Worm (Caenorhabditis elegans) whole organism, young adult: Measurements from ENCODE around the gene F18H3.4.
A peak's percentile ranks its signal among the peaks of the same experiment; 100 is the strongest.

ENCODE experiments used
- B0336.3 ChIP-seq: fragments of 200-800 bp; sonication (Bioruptor generic); IDR thresholded peaks from 2 replicates; pipeline ENCODE4 v1.3.6; 2022; ENCODE audit warnings: missing genetic modification characterization, missing compliant biosample characterization
- D2030.7 ChIP-seq: fragments of 200-800 bp; sonication (Bioruptor generic); IDR thresholded peaks from 2 replicates; pipeline ENCODE4 v1.3.6; 2022; ENCODE audit warnings: missing genetic modification reagents, missing genetic modification characterization, missing compliant biosample characterization
- F23B12.7 ChIP-seq: sonication (generic microtip); optimal IDR thresholded peaks from 2 replicates; lab custom pipeline; 2017; ENCODE audit warnings: missing genetic modification characterization, mild to moderate bottlenecking, missing compliant biosample characterization, antibody characterized with exemption, moderate library complexity; ENCODE audit not compliant: insufficient read depth
- K12H6.12 ChIP-seq: fragments of 200-800 bp; sonication (Bioruptor generic); optimal IDR thresholded peaks from 2 replicates; lab custom pipeline; 2018; ENCODE audit warnings: mild to moderate bottlenecking, missing genetic modification characterization, missing compliant biosample characterization
- akir-1 ChIP-seq: fragments of 200-800 bp; sonication (Bioruptor generic); optimal IDR thresholded peaks from 2 replicates; lab custom pipeline; 2018; ENCODE audit warnings: mild to moderate bottlenecking, missing genetic modification characterization, moderate library complexity, missing compliant biosample characterization
- aptf-2 ChIP-seq: fragments of 200-800 bp; sonication (Bioruptor generic); conservative IDR thresholded peaks from 2 replicates; pipeline ENCODE4 v1.3.6; 2022; ENCODE audit warnings: missing genetic modification reagents, missing genetic modification characterization, missing compliant biosample characterization
- aptf-3 ChIP-seq: fragments of 200-800 bp; sonication (Bioruptor generic); IDR thresholded peaks from 2 replicates; pipeline ENCODE4 v1.3.6; 2022; ENCODE audit warnings: missing genetic modification characterization, missing compliant biosample characterization
- attf-3 ChIP-seq: fragments of 200-800 bp; sonication (Bioruptor generic); conservative IDR thresholded peaks from 2 replicates; pipeline ENCODE4 v1.3.6; 2022; ENCODE audit warnings: missing genetic modification reagents, missing genetic modification characterization, missing compliant biosample characterization
- bed-1 ChIP-seq: fragments of 200-800 bp; sonication (Bioruptor generic); IDR thresholded peaks from 2 replicates; pipeline ENCODE4 v1.3.6; 2022; ENCODE audit warnings: missing genetic modification reagents, missing genetic modification characterization, missing compliant biosample characterization
- ceh-27 ChIP-seq: fragments of 200-800 bp; sonication (Bioruptor generic); optimal IDR thresholded peaks from 2 replicates; lab custom pipeline; 2018; ENCODE audit warnings: mild to moderate bottlenecking, missing genetic modification characterization, moderate library complexity, missing compliant biosample characterization
- ceh-79 ChIP-seq: sonication (generic microtip); optimal IDR thresholded peaks from 2 replicates; lab custom pipeline; 2017; ENCODE audit warnings: mild to moderate bottlenecking, missing genetic modification characterization, missing compliant biosample characterization
- ceh-91 ChIP-seq: fragments of 200-800 bp; sonication (Bioruptor generic); IDR thresholded peaks from 2 replicates; pipeline ENCODE4 v1.3.6; 2022; ENCODE audit warnings: missing genetic modification reagents, missing genetic modification characterization, missing compliant biosample characterization
- chd-7 ChIP-seq: sonication (generic microtip); optimal IDR thresholded peaks from 2 replicates; lab custom pipeline; 2016; ENCODE audit warnings: mild to moderate bottlenecking, missing genetic modification characterization, moderate library complexity, missing compliant biosample characterization
- dpl-1 ChIP-seq: fragments of 150-350 bp; optimal IDR thresholded peaks from 2 replicates; lab custom pipeline; 2014; ENCODE audit warnings: missing biosample characterization, missing genetic modification reagents, missing genetic modification characterization
- efl-1 ChIP-seq: fragments of 150-350 bp; optimal IDR thresholded peaks from 2 replicates; lab custom pipeline; 2014; ENCODE audit warnings: missing biosample characterization, missing genetic modification reagents, missing genetic modification characterization
- ets-4 ChIP-seq: fragments of 200-800 bp; sonication (Bioruptor generic); optimal IDR thresholded peaks from 2 replicates; lab custom pipeline; 2018; ENCODE audit warnings: mild to moderate bottlenecking, missing genetic modification characterization, missing compliant biosample characterization
- fkh-3 ChIP-seq: sonication (generic microtip); optimal IDR thresholded peaks from 2 replicates; lab custom pipeline; 2016; ENCODE audit warnings: mild to moderate bottlenecking, missing genetic modification characterization, missing compliant biosample characterization
- him-1 ChIP-seq: sonication (generic microtip); optimal IDR thresholded peaks from 2 replicates; lab custom pipeline; 2016; ENCODE audit warnings: missing genotype, missing genetic modification reagents, missing genetic modification characterization, missing compliant biosample characterization
- hlh-26 ChIP-seq: fragments of 200-800 bp; sonication (Bioruptor generic); conservative IDR thresholded peaks from 2 replicates; pipeline ENCODE4 v1.3.6; 2022; ENCODE audit warnings: missing genetic modification reagents, missing genetic modification characterization, missing compliant biosample characterization
- hmg-1.2 ChIP-seq: fragments of 200-800 bp; sonication (Bioruptor generic); IDR thresholded peaks from 2 replicates; pipeline ENCODE4 v1.3.6; 2022; ENCODE audit warnings: missing genetic modification reagents, missing genetic modification characterization, missing compliant biosample characterization
- hmg-20 ChIP-seq: fragments of 200-800 bp; sonication (Bioruptor generic); IDR thresholded peaks from 2 replicates; pipeline ENCODE4 v1.3.6; 2022; ENCODE audit warnings: missing genetic modification reagents, missing genetic modification characterization, missing compliant biosample characterization
- lin-35 ChIP-seq, 3 experiments: fragments of 150-350 bp in 2 of 3; sonication (generic microtip) in 1 of 3; optimal IDR thresholded peaks; 2 replicates each; lab custom pipeline; 2014 to 2018; ENCODE audit warnings: missing biosample characterization in 3 of 3, missing genetic modification characterization in 3 of 3, missing genetic modification reagents in 3 of 3
- lsl-1 ChIP-seq: fragments of 200-800 bp; sonication (Bioruptor generic); optimal IDR thresholded peaks from 2 replicates; lab custom pipeline; 2018; ENCODE audit warnings: mild to moderate bottlenecking, missing genetic modification characterization, moderate library complexity, missing compliant biosample characterization
- madf-3 ChIP-seq: fragments of 200-800 bp; sonication (Bioruptor generic); IDR thresholded peaks from 2 replicates; pipeline ENCODE4 v1.3.6; 2022; ENCODE audit warnings: missing genetic modification reagents, missing genetic modification characterization, missing compliant biosample characterization
- madf-6 ChIP-seq: fragments of 200-800 bp; sonication (Bioruptor generic); IDR thresholded peaks from 2 replicates; pipeline ENCODE4 v1.3.6; 2022; ENCODE audit warnings: missing genetic modification reagents, missing genetic modification characterization, missing compliant biosample characterization
- madf-8 ChIP-seq: fragments of 200-800 bp; sonication (Bioruptor generic); conservative IDR thresholded peaks from 2 replicates; pipeline ENCODE4 v1.3.6; 2022; ENCODE audit warnings: missing genetic modification reagents, missing genetic modification characterization, missing compliant biosample characterization
- nfya-1 ChIP-seq: sonication (generic microtip); optimal IDR thresholded peaks from 2 replicates; lab custom pipeline; 2017; ENCODE audit warnings: antibody characterized with exemption, missing compliant biosample characterization, missing genetic modification characterization, borderline replicate concordance; ENCODE audit not compliant: insufficient read depth
- nhr-90 ChIP-seq: sonication (generic microtip); optimal IDR thresholded peaks from 2 replicates; lab custom pipeline; 2016; ENCODE audit warnings: missing genotype, mild to moderate bottlenecking, missing genetic modification characterization, missing compliant biosample characterization
- pbrm-1 ChIP-seq: fragments of 200-800 bp; sonication (Bioruptor generic); IDR thresholded peaks from 2 replicates; pipeline ENCODE4 v1.3.6; 2022; ENCODE audit warnings: missing genetic modification reagents, missing genetic modification characterization, missing compliant biosample characterization
- sea-2 ChIP-seq: fragments of 200-800 bp; sonication (Bioruptor generic); IDR thresholded peaks from 2 replicates; pipeline ENCODE4 v1.3.6; 2022; ENCODE audit warnings: missing genetic modification characterization, missing compliant biosample characterization
- unc-130 ChIP-seq: sonication (generic microtip); optimal IDR thresholded peaks from 2 replicates; lab custom pipeline; 2016; ENCODE audit warnings: missing genetic modification reagents, missing genetic modification characterization, missing compliant biosample characterization
- unc-62 ChIP-seq: fragments of 150-350 bp; optimal IDR thresholded peaks from 2 replicates; lab custom pipeline; 2014; ENCODE audit warnings: missing biosample characterization, missing genetic modification reagents, missing genetic modification characterization
- zfh-2 ChIP-seq: fragments of 200-800 bp; sonication (Bioruptor generic); conservative IDR thresholded peaks from 2 replicates; pipeline ENCODE4 v1.3.6; 2022; ENCODE audit warnings: missing genetic modification reagents, missing genetic modification characterization, missing compliant biosample characterization
- ztf-18 ChIP-seq: sonication (generic microtip); optimal IDR thresholded peaks from 2 replicates; lab custom pipeline; 2016; ENCODE audit warnings: missing genotype, mild to moderate bottlenecking, missing genetic modification characterization, missing compliant biosample characterization
- ztf-22 ChIP-seq: fragments of 200-800 bp; sonication (Bioruptor generic); optimal IDR thresholded peaks from 2 replicates; lab custom pipeline; 2018; ENCODE audit warnings: mild to moderate bottlenecking, missing genetic modification characterization, moderate library complexity, missing compliant biosample characterization
- ztf-6 ChIP-seq: fragments of 200-800 bp; sonication (Bioruptor generic); IDR thresholded peaks from 2 replicates; pipeline ENCODE4 v1.3.6; 2022; ENCODE audit warnings: missing genetic modification reagents, missing genetic modification characterization, missing compliant biosample characterization

The F18H3.4 gene

DNA sequence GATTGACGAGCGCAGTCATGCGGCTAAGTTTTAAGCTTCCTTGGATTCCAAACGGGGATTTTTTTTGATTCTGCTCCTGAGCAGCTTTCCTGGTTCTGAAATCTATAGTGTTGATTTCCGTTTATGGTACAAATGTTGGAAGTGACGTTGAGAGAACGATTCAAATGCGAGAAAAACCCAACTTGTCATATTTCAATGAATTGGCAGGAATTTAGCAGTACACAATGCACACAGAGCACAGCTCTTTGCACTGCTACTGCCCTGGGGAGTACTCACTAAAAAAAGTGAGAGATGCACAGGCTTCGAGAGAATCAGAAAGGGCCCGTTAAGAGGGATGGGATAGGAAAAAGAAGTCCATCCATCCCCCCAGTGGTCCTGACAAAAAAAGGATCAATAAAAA lies 28.3 kb upstream of the F18H3.4 start, which contains the start of gene sad-1 (continued):
- TF ChIP-seq dpl-1 (GFP tag; lab: Kevin White, UChicago), result no peak
- TF ChIP-seq unc-62 (GFP tag; lab: Kevin White, UChicago), result no peak
- no peak for TF ChIP-seq F23B12.7 (tag; lab: Kevin White, UChicago)

DNA sequence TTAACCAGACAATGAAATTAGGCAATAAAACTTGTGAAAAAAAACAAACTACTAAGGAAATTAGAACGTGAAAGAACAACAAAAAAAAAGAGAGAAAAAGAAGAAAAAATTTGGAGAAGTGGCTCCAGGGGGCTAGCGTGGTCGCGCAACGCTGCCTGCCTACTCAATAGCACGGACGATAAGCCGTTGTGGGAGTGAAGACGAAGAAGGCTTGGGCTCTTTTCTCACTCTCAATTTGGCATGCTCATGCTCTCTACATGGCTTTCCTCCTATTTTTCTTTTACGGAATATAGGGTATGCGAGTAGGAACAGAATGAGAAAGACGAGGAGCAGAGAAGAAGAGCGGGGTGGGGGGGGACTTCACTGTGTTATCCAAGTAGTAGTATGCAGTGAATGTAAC lies 26.6 kb upstream of the F18H3.4 start:
- no peak for TF ChIP-seq B0336.3 (GFP tag; lab: Robert Waterston, UW)
- TF ChIP-seq zfh-2, result peak; percentile 46; the same call in 1 of the 2 replicates
- peak in 1 of 3 experiments; percentile 45 for TF ChIP-seq lin-35 (GFP tag; optimal IDR thresholded peaks at IDR 0.05; lab: Kevin White, UChicago)
- peak; percentile 36; the same call in 1 of the 2 replicates for TF ChIP-seq hmg-1.2
- no peak for TF ChIP-seq akir-1 (GFP tag; lab: Kevin White, UChicago)
- TF ChIP-seq dpl-1 (GFP tag; lab: Kevin White, UChicago), result no peak
- no peak for TF ChIP-seq madf-3 (GFP tag; lab: Robert Waterston, UW)
- no peak for TF ChIP-seq madf-6 (GFP tag; lab: Robert Waterston, UW)
- TF ChIP-seq ztf-18, result no peak
- TF ChIP-seq sea-2 (GFP tag; lab: Robert Waterston, UW), result no peak
- TF ChIP-seq him-1 (tag; lab: Kevin White, UChicago), result no peak
- peak; percentile 32 for TF ChIP-seq K12H6.12 (tag; lab: Kevin White, UChicago)

DNA sequence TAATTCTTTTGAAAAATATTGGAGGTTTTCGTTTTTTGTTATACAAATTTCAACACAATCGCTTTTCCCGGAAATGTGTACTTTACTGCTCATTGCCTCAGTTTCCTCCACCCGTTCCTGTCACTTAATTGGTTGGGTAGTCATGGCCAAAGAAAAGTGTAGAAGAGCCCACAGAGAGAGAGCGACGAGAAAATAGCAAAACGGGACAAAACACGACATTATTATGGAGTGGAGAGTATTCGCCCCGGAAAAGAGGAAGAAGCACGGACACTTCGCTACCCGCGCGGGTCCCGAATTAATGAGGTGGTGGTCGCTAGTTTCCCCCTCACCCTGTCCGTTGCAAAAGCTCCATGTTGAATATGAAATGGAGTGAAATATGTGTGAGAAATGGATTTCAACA lies 25.0 kb upstream of the F18H3.4 start:
- no peak for TF ChIP-seq ceh-91 (GFP tag; lab: Robert Waterston, UW)
- TF ChIP-seq unc-130 (GFP tag; lab: Kevin White, UChicago), result no peak
- TF ChIP-seq zfh-2, result peak; percentile 41; the same call in 1 of the 2 replicates
- TF ChIP-seq aptf-3 (GFP tag; lab: Robert Waterston, UW), result no peak
- no peak for TF ChIP-seq D2030.7 (GFP tag; lab: Robert Waterston, UW)
- TF ChIP-seq madf-8 (GFP tag; lab: Robert Waterston, UW), result no peak
- TF ChIP-seq hmg-20 (GFP tag; lab: Robert Waterston, UW), result no peak
- no peak for TF ChIP-seq ets-4 (GFP tag; lab: Kevin White, UChicago)
- TF ChIP-seq efl-1 (GFP tag; lab: Kevin White, UChicago), result no peak
- no peak for TF ChIP-seq lsl-1 (GFP tag; lab: Kevin White, UChicago)
- no peak for TF ChIP-seq ztf-6 (GFP tag; lab: Robert Waterston, UW)
- TF ChIP-seq attf-3 (GFP tag; lab: Robert Waterston, UW), result 0 out of 2 replicates have a peak, but pooled peaks have one; percentile 12
- TF ChIP-seq, all 124 proteins: peak for 2

DNA sequence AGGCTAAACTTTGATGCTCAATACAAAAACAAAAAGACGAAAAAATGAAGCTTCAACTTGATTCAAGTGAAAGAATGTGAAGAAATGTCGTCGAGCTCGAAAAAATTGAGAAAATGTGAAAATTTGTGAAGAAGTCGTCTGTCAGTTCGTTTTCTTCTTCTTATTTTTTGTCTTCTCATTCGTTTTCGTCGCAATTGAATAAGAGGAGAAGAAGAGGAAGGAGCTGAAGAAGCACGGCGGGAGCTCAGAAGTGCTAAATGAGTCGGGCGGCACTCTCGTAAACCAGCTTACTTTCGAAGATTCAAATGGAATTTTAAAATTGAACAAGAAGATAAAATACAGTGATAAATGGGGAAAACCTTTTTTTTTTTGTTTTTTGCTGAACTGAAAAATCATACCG lies 23.7 kb upstream of the F18H3.4 start:
- TF ChIP-seq nfya-1, result no peak
- TF ChIP-seq chd-7 (tag; lab: Kevin White, UChicago), result no peak
- no peak for TF ChIP-seq bed-1
- no peak for TF ChIP-seq ceh-27 (GFP tag; lab: Kevin White, UChicago)
- TF ChIP-seq aptf-2 (GFP tag; lab: Robert Waterston, UW), result no peak
- no peak for TF ChIP-seq ceh-79 (tag; lab: Kevin White, UChicago)
- TF ChIP-seq ztf-22 (GFP tag; lab: Kevin White, UChicago), result no peak
- TF ChIP-seq fkh-3, result no peak
- TF ChIP-seq madf-3 (GFP tag; lab: Robert Waterston, UW), result no peak
- no peak for TF ChIP-seq hlh-26
- TF ChIP-seq pbrm-1 (GFP tag; lab: Robert Waterston, UW), result no peak
- no peak for TF ChIP-seq B0336.3 (GFP tag; lab: Robert Waterston, UW)
- no peak for TF ChIP-seq nhr-90 (tag; lab: Kevin White, UChicago)
